Fruit fly (Drosophila melanogaster): ENCODE results near the gene CG14689.

CG14689 gene

DNA sequence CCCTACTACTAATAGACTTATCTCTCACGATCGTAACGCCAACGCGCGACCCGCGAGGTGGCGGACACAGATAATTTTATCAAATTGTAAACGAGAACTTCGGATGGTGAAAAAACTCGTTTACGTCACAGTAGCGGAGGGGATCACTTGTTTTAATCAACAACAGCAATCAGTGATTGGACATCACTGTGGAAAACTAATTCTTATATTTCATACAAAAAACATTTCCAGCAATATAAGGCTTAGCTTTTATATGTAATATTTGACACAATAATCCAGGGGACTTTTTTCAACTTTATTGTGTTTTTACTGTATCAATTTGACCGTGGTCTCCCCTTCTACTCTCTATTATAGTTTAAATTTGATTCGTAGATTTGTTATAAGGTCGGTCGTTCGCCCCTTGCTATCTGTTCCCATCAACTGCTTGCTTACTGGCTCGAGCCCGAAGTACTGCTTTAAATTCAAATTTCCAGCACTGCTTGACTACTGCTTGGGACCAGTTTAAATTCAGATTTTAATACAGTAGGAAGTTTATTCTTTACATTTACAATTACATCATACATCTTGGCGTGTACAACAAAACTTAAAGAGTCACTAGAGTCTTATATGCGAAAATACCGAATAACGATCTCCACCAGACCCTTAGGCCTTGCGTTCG, 33.7 kb downstream of the CG14689 start, which contains the start of gene CG6465 (continued):
- TF ChIP-seq pfk (GFP tag; optimal IDR thresholded peaks at IDR 0.05) (no peak), abd-A (tag; optimal IDR thresholded peaks at IDR 0.05) (peak; percentile 64), Mes4 (GFP tag; optimal IDR thresholded peaks at IDR 0.05) (no peak), Vsx1 (GFP tag; optimal IDR thresholded peaks at IDR 0.05) (no peak), HLH54F (GFP tag; optimal IDR thresholded peaks at IDR 0.05) (no peak), CG12219 (GFP tag; optimal IDR thresholded peaks at IDR 0.05) (no peak), CG15011 (GFP tag; optimal IDR thresholded peaks at IDR 0.05) (no peak), CG3281 (GFP tag; optimal IDR thresholded peaks at IDR 0.05) (peak; percentile 25), CG13424 (tag; optimal IDR thresholded peaks at IDR 0.05) (peak; percentile 17), Myb (GFP tag; optimal IDR thresholded peaks at IDR 0.05) (peak; percentile 84), CG13775 (GFP tag; optimal IDR thresholded peaks at IDR 0.05) (no peak), CG16779 (GFP tag; IDR thresholded peaks at IDR 0.05) (no peak), ro (GFP tag; IDR thresholded peaks at IDR 0.05) (no peak), fd3F (GFP tag; optimal IDR thresholded peaks at IDR 0.05) (no peak), unc-4 (GFP tag; IDR thresholded peaks at IDR 0.05; ENCODE audit: partially characterized antibody) (0 out of 2 replicates have a peak, but pooled peaks have one; percentile 20), phol (tag; optimal IDR thresholded peaks at IDR 0.05) (peak; percentile 14), CG31441 (GFP tag; IDR thresholded peaks at IDR 0.05) (peak; percentile 24; the same call in 1 of the 2 replicates), tgo (GFP tag; IDR thresholded peaks at IDR 0.05) (peak; percentile 22; the same call in 1 of the 3 replicates), mirr (GFP tag; optimal IDR thresholded peaks at IDR 0.05) (no peak), sr (GFP tag; IDR thresholded peaks at IDR 0.05) (no peak), inv (GFP tag; IDR thresholded peaks at IDR 0.05; ENCODE audit: partially characterized antibody) (peak; percentile 7; the same call in 1 of the 2 replicates), chif (GFP tag; optimal IDR thresholded peaks at IDR 0.05) (no peak), CG7987 (GFP tag; optimal IDR thresholded peaks at IDR 0.05) (peak; percentile 6), CG6689 (GFP tag; IDR thresholded peaks at IDR 0.05) (0 out of 2 replicates have a peak, but pooled peaks have one; percentile 19), ken (GFP tag; IDR thresholded peaks at IDR 0.05) (no peak), kay (GFP tag; optimal IDR thresholded peaks at IDR 0.05) (no peak), ftz-f1 (GFP tag; optimal IDR thresholded peaks at IDR 0.05) (peak; percentile 88), Side (GFP tag; optimal IDR thresholded peaks at IDR 0.05) (no peak), NfI (GFP tag; optimal IDR thresholded peaks at IDR 0.05) (no peak), ato (GFP tag; IDR thresholded peaks at IDR 0.05; ENCODE audit: partially characterized antibody) (no peak), MESR4 (GFP tag; optimal IDR thresholded peaks at IDR 0.05) (no peak), CG5953 (GFP tag; IDR thresholded peaks at IDR 0.05) (no peak), Camta (GFP tag; optimal IDR thresholded peaks at IDR 0.05) (peak; percentile 33), h (optimal IDR thresholded peaks at IDR 0.05) (no peak), CG31224 (GFP tag; IDR thresholded peaks at IDR 0.05) (no peak), CG16863 (GFP tag; optimal IDR thresholded peaks at IDR 0.05) (no peak), CG8944 (GFP tag; optimal IDR thresholded peaks at IDR 0.05) (no peak), cato (GFP tag; optimal IDR thresholded peaks at IDR 0.05; ENCODE audit: borderline replicate concordance) (no peak), Jarid2 (GFP tag; optimal IDR thresholded peaks at IDR 0.05) (peak; percentile 15), croc (GFP tag; conservative IDR thresholded peaks at IDR 0.05) (no peak), CG17912 (GFP tag; optimal IDR thresholded peaks at IDR 0.05) (no peak), CG10366 (GFP tag; IDR thresholded peaks at IDR 0.05) (no peak), CG16813 (GFP tag; IDR thresholded peaks at IDR 0.05; ENCODE audit: partially characterized antibody) (no peak; the same call in 2 of the 3 replicates), MTF-1 (GFP tag; optimal IDR thresholded peaks at IDR 0.05; ENCODE audit: borderline replicate concordance) (no peak), CG1832 (GFP tag; optimal IDR thresholded peaks at IDR 0.05) (no peak), CG12104 (GFP tag; optimal IDR thresholded peaks at IDR 0.05) (no peak), CG4820 (GFP tag; optimal IDR thresholded peaks at IDR 0.05) (no peak), kah (GFP tag; optimal IDR thresholded peaks at IDR 0.05) (no peak), HLH3B (GFP tag; IDR thresholded peaks at IDR 0.05) (no peak), ash1 (GFP tag; optimal IDR thresholded peaks at IDR 0.05) (no peak)

Measured in whole organism, embryonic.